Fruit fly (Drosophila melanogaster): ENCODE measurements around the gene CG17544.

The CG17544 gene

dm6 chr2L:19358017-19358471 lies 40.2 kb downstream of the CG17544 start (continued):
- peak; percentile 74 for TF ChIP-seq Smox (GFP tag; optimal IDR thresholded peaks at IDR 0.05)
- TF ChIP-seq spab (GFP tag; optimal IDR thresholded peaks at IDR 0.05), result peak; percentile 90
- peak; percentile 88 for TF ChIP-seq CG8632 (GFP tag; optimal IDR thresholded peaks at IDR 0.05)
- TF ChIP-seq CG31627 (GFP tag; optimal IDR thresholded peaks at IDR 0.05), result peak; percentile 87
- peak; percentile 95 for TF ChIP-seq pdm3 (GFP tag; optimal IDR thresholded peaks at IDR 0.05)
- peak; percentile 85 for TF ChIP-seq CG34406 (GFP tag; optimal IDR thresholded peaks at IDR 0.05)
- TF ChIP-seq CG3919 (GFP tag; optimal IDR thresholded peaks at IDR 0.05), result peak; percentile 93
- peak; percentile 79 for TF ChIP-seq fkh (GFP tag; optimal IDR thresholded peaks at IDR 0.05)
- peak; percentile 84 for TF ChIP-seq CG16779 (tag; optimal IDR thresholded peaks at IDR 0.05)
- peak; percentile 89 for TF ChIP-seq CG3032 (tag; optimal IDR thresholded peaks at IDR 0.05)
- TF ChIP-seq dsx (GFP tag; optimal IDR thresholded peaks at IDR 0.05; ENCODE audit: poor library complexity, severe bottlenecking), result peak; percentile 87
- peak; percentile 91 for TF ChIP-seq CG1621 (tag; optimal IDR thresholded peaks at IDR 0.05)
- peak; percentile 96 for TF ChIP-seq CG8119 (GFP tag; IDR thresholded peaks at IDR 0.05)
- TF ChIP-seq Hr39 (GFP tag; optimal IDR thresholded peaks at IDR 0.05), result peak; percentile 88
- peak; percentile 97 for TF ChIP-seq CG32006 (GFP tag; optimal IDR thresholded peaks at IDR 0.05)
- TF ChIP-seq Eip93F (GFP tag; optimal IDR thresholded peaks at IDR 0.05), result no peak
- peak; percentile 88 for TF ChIP-seq esn (GFP tag; optimal IDR thresholded peaks at IDR 0.05)
- peak; percentile 94 for TF ChIP-seq Ets96B (tag; optimal IDR thresholded peaks at IDR 0.05)

dm6 chr2L:19342767-19343166 lies 55.5 kb downstream of the CG17544 start:
- TF ChIP-seq CG3032 (tag; optimal IDR thresholded peaks at IDR 0.05) (peak; percentile 42), CG6854 (GFP tag; optimal IDR thresholded peaks at IDR 0.05) (no peak), Eip75B (GFP tag; optimal IDR thresholded peaks at IDR 0.05) (peak; percentile 33), Ets21C (GFP tag; optimal IDR thresholded peaks at IDR 0.05) (no peak), CG8119 (GFP tag; IDR thresholded peaks at IDR 0.05) (0 out of 3 replicates have a peak, but pooled peaks have one; percentile 26), eg (GFP tag; IDR thresholded peaks at IDR 0.05) (peak; percentile 24; the same call in 1 of the 3 replicates), Hr38 (GFP tag; optimal IDR thresholded peaks at IDR 0.05) (no peak), acj6 (GFP tag; optimal IDR thresholded peaks at IDR 0.05) (peak; percentile 32), Gug (GFP tag; IDR thresholded peaks at IDR 0.05) (no peak), dsx (GFP tag; optimal IDR thresholded peaks at IDR 0.05; ENCODE audit: poor library complexity, severe bottlenecking) (peak; percentile 5), CG10631 (GFP tag; optimal IDR thresholded peaks at IDR 0.05) (peak; percentile 30), Sox14 (GFP tag; optimal IDR thresholded peaks at IDR 0.05) (peak; percentile 40), fd59A (GFP tag; optimal IDR thresholded peaks at IDR 0.05) (peak; percentile 36), CG11762 (GFP tag; optimal IDR thresholded peaks at IDR 0.05; ENCODE audit: insufficient read depth) (no peak), Lpt (GFP tag; optimal IDR thresholded peaks at IDR 0.05) (no peak), CG10669 (GFP tag; optimal IDR thresholded peaks at IDR 0.05) (peak; percentile 45), esn (GFP tag; optimal IDR thresholded peaks at IDR 0.05) (peak; percentile 29), salr (GFP tag; optimal IDR thresholded peaks at IDR 0.05) (peak in 1 of 2 experiments; percentile 36), net (GFP tag; optimal IDR thresholded peaks at IDR 0.05) (no peak), CG11294 (GFP tag; IDR thresholded peaks at IDR 0.05) (no peak), Ets96B (tag; optimal IDR thresholded peaks at IDR 0.05) (peak; percentile 42), pdm3 (GFP tag; optimal IDR thresholded peaks at IDR 0.05) (peak; percentile 31), CG1621 (tag; optimal IDR thresholded peaks at IDR 0.05) (no peak), CG16779 (tag; optimal IDR thresholded peaks at IDR 0.05) (no peak), svp (GFP tag) (peak; percentile 79), Eip78C (GFP tag) (peak; percentile 81), CG15336 (GFP tag; IDR thresholded peaks at IDR 0.05) (no peak), CG3919 (GFP tag; optimal IDR thresholded peaks at IDR 0.05) (peak; percentile 41), CG7368 (GFP tag; optimal IDR thresholded peaks at IDR 0.05) (no peak), Eip93F (GFP tag; optimal IDR thresholded peaks at IDR 0.05) (no peak), CG34406 (GFP tag; optimal IDR thresholded peaks at IDR 0.05) (peak; percentile 16), CG8632 (GFP tag; optimal IDR thresholded peaks at IDR 0.05) (no peak), CG11902 (GFP tag; optimal IDR thresholded peaks at IDR 0.05) (no peak), Blimp-1 (GFP tag; optimal IDR thresholded peaks at IDR 0.05) (no peak), dac (GFP tag; optimal IDR thresholded peaks at IDR 0.05) (no peak), Sox102F (GFP tag; optimal IDR thresholded peaks at IDR 0.05) (peak; percentile 1), Sox15 (GFP tag; optimal IDR thresholded peaks at IDR 0.05) (no peak), OdsH (GFP tag; optimal IDR thresholded peaks at IDR 0.05) (peak; percentile 16), Smox (GFP tag; optimal IDR thresholded peaks at IDR 0.05) (peak; percentile 34), cyc (GFP tag; optimal IDR thresholded peaks at IDR 0.05) (no peak), lz (GFP tag; optimal IDR thresholded peaks at IDR 0.05) (peak; percentile 14), spab (GFP tag; optimal IDR thresholded peaks at IDR 0.05) (peak; percentile 30), topi (GFP tag; optimal IDR thresholded peaks at IDR 0.05) (peak; percentile 40), Hr39 (GFP tag; optimal IDR thresholded peaks at IDR 0.05) (no peak)

Measured in whole organism, prepupa.